Worm (Caenorhabditis elegans): ENCODE data around the gene scvp-1.

The scvp-1 gene

DNA sequence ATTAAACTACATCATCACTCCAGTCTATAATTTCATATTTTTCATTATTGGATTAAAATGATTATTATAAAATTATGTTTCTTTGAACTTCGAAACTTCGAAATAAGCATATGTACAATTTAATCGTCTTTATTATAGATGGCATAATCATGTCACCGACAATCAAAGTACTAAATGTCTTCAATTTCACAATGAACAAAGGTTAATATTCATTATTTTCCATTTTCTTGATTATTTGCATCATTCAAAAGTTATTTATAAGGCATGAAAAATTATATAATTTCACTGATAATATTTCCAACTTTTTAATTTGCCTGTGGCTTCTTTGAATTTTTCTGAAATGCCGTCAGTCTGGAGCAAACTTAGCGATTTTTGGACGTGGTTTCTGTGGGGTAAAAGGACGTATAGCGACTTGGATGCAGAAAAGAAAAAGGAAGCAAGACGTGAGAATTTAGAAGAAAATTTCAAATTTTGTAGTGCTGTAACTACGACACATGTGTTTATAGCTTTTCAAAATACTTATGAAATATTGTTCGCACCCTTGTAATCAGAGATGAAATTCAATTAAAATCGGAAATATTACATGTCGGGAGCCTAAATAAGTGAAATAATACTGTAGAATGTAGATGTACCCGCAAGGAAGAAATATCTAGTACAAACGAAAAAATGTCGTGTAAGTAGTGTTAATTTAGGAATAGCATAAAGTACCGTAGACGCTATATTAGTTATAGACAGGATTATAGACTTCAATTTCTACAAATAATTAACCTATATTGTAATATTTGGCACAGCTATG lies 24.8 kb upstream of the scvp-1 start, which contains the start of gene F17C11.13:
F17C11.13 (plus strand) TSS at position 243 of the 796 bp plus-strand sequence.
- no peak for TF ChIP-seq nhr-237 (tag; optimal IDR thresholded peaks at IDR 0.05)

DNA sequence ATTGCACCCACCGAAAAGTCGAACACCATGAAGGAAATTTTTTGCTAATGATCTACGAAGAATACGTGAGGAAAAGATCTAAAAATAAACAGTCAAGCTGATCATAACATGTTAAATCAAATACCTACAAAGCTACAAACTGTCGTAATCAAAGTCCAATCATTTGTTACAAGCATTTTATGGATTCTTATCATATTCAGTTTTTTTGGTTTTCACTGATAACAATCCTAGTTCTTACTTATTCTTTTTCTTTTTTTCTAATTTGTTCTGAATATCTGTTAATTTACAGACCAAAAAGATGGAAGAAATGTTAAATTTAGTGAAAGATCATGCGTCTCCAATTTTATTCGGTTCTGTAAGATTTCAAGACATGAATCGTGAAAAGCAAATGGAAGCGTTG lies 23.7 kb upstream of the scvp-1 start, which contains the start of gene F17C11.6:
F17C11.6 (plus strand) TSS at position 290 of the 400 bp plus-strand sequence.
- TF ChIP-seq cnd-1 (tag; optimal IDR thresholded peaks at IDR 0.05) (no peak), nhr-12 (tag; optimal IDR thresholded peaks at IDR 0.05) (no peak), ham-2 (GFP tag; optimal IDR thresholded peaks at IDR 0.05) (no peak), bed-3 (GFP tag; optimal IDR thresholded peaks at IDR 0.05) (no peak), nhr-76 (tag; optimal IDR thresholded peaks at IDR 0.05) (no peak), ztf-11 (tag; optimal IDR thresholded peaks at IDR 0.05) (no peak), pha-4 (tag; optimal IDR thresholded peaks at IDR 0.05) (no peak), nhr-237 (tag; optimal IDR thresholded peaks at IDR 0.05) (no peak), lsy-2 (tag; optimal IDR thresholded peaks at IDR 0.05) (no peak)

DNA sequence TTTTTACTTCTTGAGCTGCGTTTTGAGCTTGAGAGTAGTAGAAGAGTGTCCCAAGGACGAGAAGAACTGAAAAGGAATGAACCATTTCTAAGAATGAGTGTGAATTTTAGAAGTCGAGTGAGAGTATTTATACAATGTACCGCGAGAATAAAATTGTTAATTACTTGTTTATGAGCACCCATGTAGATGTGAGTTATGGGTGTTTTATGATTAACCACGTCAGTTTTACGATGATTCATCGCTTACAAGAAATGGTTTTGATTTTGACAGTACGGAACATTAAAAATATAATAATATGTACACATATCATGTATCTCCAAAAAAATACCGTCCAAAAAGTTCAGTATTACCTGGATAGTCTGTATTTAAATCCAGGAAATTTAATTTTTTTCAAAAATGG lies 23.2 kb upstream of the scvp-1 start, which contains the start of gene clec-221:
clec-221 (minus strand) TSS at position 101 of the 400 bp plus-strand sequence.
- TF ChIP-seq nhr-12 (tag; optimal IDR thresholded peaks at IDR 0.05) (no peak), sptf-1 (tag; optimal IDR thresholded peaks at IDR 0.05) (no peak), lin-32 (GFP tag; optimal IDR thresholded peaks at IDR 0.05) (no peak), unc-39 (tag; optimal IDR thresholded peaks at IDR 0.05) (no peak), ceh-43 (GFP tag; optimal IDR thresholded peaks at IDR 0.05) (no peak), zip-8 (tag; optimal IDR thresholded peaks at IDR 0.05) (no peak)

DNA sequence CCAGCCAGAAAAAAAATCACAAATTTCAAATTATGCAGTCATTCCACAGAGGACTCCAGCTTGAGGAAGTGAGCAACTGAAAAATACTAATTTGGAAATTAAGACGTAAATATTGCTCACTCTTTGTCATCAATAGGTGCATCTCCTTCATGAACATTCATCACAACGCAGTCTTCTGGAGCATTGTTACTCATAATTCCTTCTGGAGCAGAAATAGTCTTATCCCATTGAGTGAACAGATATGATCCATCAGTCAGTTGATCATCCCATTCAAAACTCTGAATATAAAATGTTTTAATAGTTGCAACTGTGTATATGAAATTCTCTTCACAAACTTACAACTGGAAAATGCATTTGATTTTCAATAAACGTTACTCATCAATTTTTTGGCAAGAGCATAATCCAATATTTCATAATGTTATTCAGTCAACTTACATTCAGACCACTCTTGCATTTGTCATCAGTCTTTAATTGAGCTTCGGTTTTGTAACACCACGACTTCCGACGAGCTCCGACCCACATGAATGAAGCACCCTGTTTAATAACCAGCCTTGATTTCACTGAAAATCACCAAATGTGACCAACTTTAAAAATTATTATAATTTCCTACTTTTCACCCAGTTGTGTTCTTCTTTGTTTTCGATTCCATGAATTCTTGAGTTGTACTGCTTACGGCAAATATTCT lies 22.5 kb upstream of the scvp-1 start:
- TF ChIP-seq nhr-28 (tag; optimal IDR thresholded peaks at IDR 0.05) = no peak
- no peak for TF ChIP-seq cnd-1 (tag; optimal IDR thresholded peaks at IDR 0.05)
- TF ChIP-seq tbx-8 (GFP tag; optimal IDR thresholded peaks at IDR 0.05) = no peak
- TF ChIP-seq ztf-11 (tag; optimal IDR thresholded peaks at IDR 0.05) = no peak
- no peak for TF ChIP-seq nhr-2 (tag; optimal IDR thresholded peaks at IDR 0.05)
- no peak for TF ChIP-seq lin-13 (tag; optimal IDR thresholded peaks at IDR 0.05)
- TF ChIP-seq nhr-237 (tag; optimal IDR thresholded peaks at IDR 0.05) = no peak
- TF ChIP-seq ceh-39 (tag; optimal IDR thresholded peaks at IDR 0.05) = no peak
- TF ChIP-seq lin-32 (GFP tag; optimal IDR thresholded peaks at IDR 0.05) = no peak
- no peak for TF ChIP-seq ceh-43 (GFP tag; optimal IDR thresholded peaks at IDR 0.05)
- no peak for TF ChIP-seq nhr-76 (tag; optimal IDR thresholded peaks at IDR 0.05)
- no peak for TF ChIP-seq nhr-12 (tag; optimal IDR thresholded peaks at IDR 0.05)
- TF ChIP-seq ceh-83 (GFP tag; optimal IDR thresholded peaks at IDR 0.05) = no peak
- no peak for TF ChIP-seq elt-3 (tag; optimal IDR thresholded peaks at IDR 0.05)

DNA sequence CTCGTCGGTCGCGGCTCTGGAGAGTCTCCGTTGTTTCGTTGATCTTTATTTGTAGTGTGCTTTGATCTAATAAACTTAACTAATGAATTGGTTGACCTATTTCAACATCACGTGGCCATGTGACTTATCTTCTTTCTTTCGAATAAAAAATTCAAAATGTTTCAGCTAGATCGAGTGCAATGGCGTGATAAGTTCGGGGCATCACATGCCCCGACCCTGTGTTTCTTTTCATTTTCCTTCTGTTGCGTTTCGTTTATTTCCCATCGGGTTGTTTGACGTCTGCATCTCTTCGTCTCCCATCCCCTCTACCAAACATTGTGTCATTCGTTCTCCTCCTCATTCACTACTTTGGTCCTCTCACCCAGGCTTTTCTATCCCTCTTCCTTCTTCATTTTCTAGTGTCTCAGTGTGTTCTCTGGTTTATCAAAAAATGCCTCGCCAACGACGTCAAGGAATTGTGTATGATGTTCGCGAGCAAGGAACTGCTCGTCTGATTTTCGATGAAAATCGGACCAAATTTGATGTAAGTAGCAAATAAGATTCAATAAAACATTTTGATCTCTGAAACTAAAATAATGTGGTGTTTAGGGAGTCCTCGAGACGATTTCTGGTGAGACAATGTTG lies 20.7 kb upstream of the scvp-1 start, which contains the start of gene F17C11.4:
F17C11.4 (plus strand) TSS at position 206 of the 624 bp plus-strand sequence.
- no peak for TF ChIP-seq M03D4.4 (tag; optimal IDR thresholded peaks at IDR 0.05)
- TF ChIP-seq unc-120 (tag; optimal IDR thresholded peaks at IDR 0.05; ENCODE audit: poor library complexity, severe bottlenecking) = peak; percentile 14
- TF ChIP-seq ceh-83 (GFP tag; optimal IDR thresholded peaks at IDR 0.05) = no peak
- no peak for TF ChIP-seq zip-8 (tag; optimal IDR thresholded peaks at IDR 0.05)
- TF ChIP-seq lsy-2 (tag; optimal IDR thresholded peaks at IDR 0.05) = no peak
- no peak for TF ChIP-seq blmp-1 (tag; optimal IDR thresholded peaks at IDR 0.05)
- no peak for TF ChIP-seq unc-62 (GFP tag; optimal IDR thresholded peaks at IDR 0.05)
- no peak for TF ChIP-seq cnd-1 (tag; optimal IDR thresholded peaks at IDR 0.05)
- no peak for TF ChIP-seq hlh-1 (tag; optimal IDR thresholded peaks at IDR 0.05)
- no peak for TF ChIP-seq nhr-2 (tag; optimal IDR thresholded peaks at IDR 0.05)
- no peak for TF ChIP-seq unc-39 (tag; optimal IDR thresholded peaks at IDR 0.05)
- peak; percentile 6 for TF ChIP-seq ces-1 (GFP tag; optimal IDR thresholded peaks at IDR 0.05)
- TF ChIP-seq nhr-28 (tag; optimal IDR thresholded peaks at IDR 0.05) = no peak
- TF ChIP-seq mls-2 (tag; optimal IDR thresholded peaks at IDR 0.05) = no peak
